Worm (Caenorhabditis elegans) whole organism, L2 larva: ENCODE results near the gene lin-40.

ENCODE experiments used
- C34F6.9 ChIP-seq: fragments of 150-350 bp; optimal IDR thresholded peaks from 2 replicates; lab custom pipeline; 2014; ENCODE audit warnings: missing biosample characterization, missing genetic modification characterization
- F13H6.1 ChIP-seq: sonication (generic microtip); optimal IDR thresholded peaks from 2 replicates; lab custom pipeline; 2016; ENCODE audit warnings: missing genetic modification characterization, missing compliant biosample characterization
- R02D3.7 ChIP-seq: fragments of 150-350 bp; optimal IDR thresholded peaks from 2 replicates; lab custom pipeline; 2014; ENCODE audit warnings: missing biosample characterization, missing genetic modification characterization
- ZK546.5 ChIP-seq: sonication (generic microtip); optimal IDR thresholded peaks from 2 replicates; lab custom pipeline; 2017; ENCODE audit warnings: missing biosample characterization, missing genetic modification characterization
- aly-2 ChIP-seq: fragments of 150-350 bp; optimal IDR thresholded peaks from 2 replicates; lab custom pipeline; 2014; ENCODE audit warnings: missing biosample characterization, missing genetic modification characterization
- blmp-1 ChIP-seq: sonication (generic microtip); optimal IDR thresholded peaks from 2 replicates; lab custom pipeline; 2017; ENCODE audit warnings: missing genetic modification characterization, mild to moderate bottlenecking, missing compliant biosample characterization, antibody characterized with exemption, moderate library complexity; ENCODE audit not compliant: insufficient read depth
- ceh-16 ChIP-seq: fragments of 150-350 bp; optimal IDR thresholded peaks from 2 replicates; lab custom pipeline; 2014; ENCODE audit warnings: missing biosample characterization, missing genetic modification characterization
- egl-27 ChIP-seq: sonication (generic microtip); optimal IDR thresholded peaks from 3 replicates; lab custom pipeline; 2017; ENCODE audit warnings: missing biosample characterization, missing genetic modification reagents, missing genetic modification characterization
- elt-1 ChIP-seq: fragments of 150-350 bp; optimal IDR thresholded peaks from 2 replicates; lab custom pipeline; 2014; ENCODE audit warnings: missing biosample characterization, missing genetic modification characterization
- elt-3 ChIP-seq: sonication (generic microtip); optimal IDR thresholded peaks from 2 replicates; lab custom pipeline; 2017; ENCODE audit warnings: missing biosample characterization, missing genetic modification characterization
- fos-1 ChIP-seq: fragments of 150-350 bp; optimal IDR thresholded peaks from 2 replicates; lab custom pipeline; 2014; ENCODE audit warnings: missing biosample characterization, missing genetic modification characterization
- gmeb-1 ChIP-seq: fragments of 150-350 bp; optimal IDR thresholded peaks from 2 replicates; lab custom pipeline; 2014; ENCODE audit warnings: missing biosample characterization, missing genetic modification characterization
- lin-11 ChIP-seq: fragments of 150-350 bp; sonication (generic microtip); optimal IDR thresholded peaks from 2 replicates; lab custom pipeline; 2014; ENCODE audit warnings: missing biosample characterization, missing genetic modification characterization, inconsistent platforms, mixed read lengths
- lin-39 ChIP-seq: fragments of 150-350 bp; optimal IDR thresholded peaks from 2 replicates; lab custom pipeline; 2014; ENCODE audit warnings: missing biosample characterization, missing genetic modification reagents, missing genetic modification characterization
- lsy-2 ChIP-seq, 2 experiments: fragments of 150-350 bp in 1 of 2; sonication (generic microtip) in 1 of 2; optimal IDR thresholded peaks; 2 replicates each; lab custom pipeline; 2014 to 2017; ENCODE audit warnings: missing biosample characterization in 2 of 2, missing genetic modification characterization in 2 of 2
- mab-5 ChIP-seq: fragments of 150-350 bp; optimal IDR thresholded peaks from 2 replicates; lab custom pipeline; 2014; ENCODE audit warnings: missing biosample characterization, missing genetic modification characterization
- mdl-1 ChIP-seq, 2 experiments: fragments of 150-350 bp in 1 of 2; sonication (generic microtip) in 1 of 2; optimal IDR thresholded peaks; 2 replicates each; lab custom pipeline; 2017; ENCODE audit warnings: missing biosample characterization in 2 of 2, missing genetic modification characterization in 2 of 2
- nhr-129 ChIP-seq: fragments of 150-350 bp; optimal IDR thresholded peaks from 2 replicates; lab custom pipeline; 2014; ENCODE audit warnings: missing biosample characterization, missing genetic modification characterization
- nhr-23 ChIP-seq: fragments of 150-350 bp; optimal IDR thresholded peaks from 2 replicates; lab custom pipeline; 2014; ENCODE audit warnings: missing biosample characterization, missing genetic modification reagents, missing genetic modification characterization
- nhr-237 ChIP-seq: fragments of 150-350 bp; optimal IDR thresholded peaks from 2 replicates; lab custom pipeline; 2014; ENCODE audit warnings: missing biosample characterization, missing genetic modification characterization
- nhr-25 ChIP-seq: fragments of 150-350 bp; sonication (generic microtip); optimal IDR thresholded peaks from 3 replicates; lab custom pipeline; 2014; ENCODE audit warnings: missing biosample characterization, missing genetic modification characterization
- nhr-6 ChIP-seq: fragments of 150-350 bp; optimal IDR thresholded peaks from 2 replicates; lab custom pipeline; 2014; ENCODE audit warnings: missing biosample characterization, missing genetic modification characterization
- peb-1 ChIP-seq: fragments of 150-350 bp; optimal IDR thresholded peaks from 2 replicates; lab custom pipeline; 2014; ENCODE audit warnings: missing biosample characterization, missing genetic modification characterization
- sma-9 ChIP-seq, 2 experiments: fragments of 150-350 bp in 1 of 2; sonication (generic microtip) in 1 of 2; optimal IDR thresholded peaks; 2 replicates each; lab custom pipeline; 2014 to 2016; ENCODE audit warnings: missing genetic modification characterization in 2 of 2, mild to moderate bottlenecking in 1 of 2, missing biosample characterization in 1 of 2, missing compliant biosample characterization in 1 of 2, missing genetic modification reagents in 1 of 2, moderate library complexity in 1 of 2
- unc-39 ChIP-seq: fragments of 150-350 bp; optimal IDR thresholded peaks from 2 replicates; lab custom pipeline; 2014; ENCODE audit warnings: missing biosample characterization, missing genetic modification characterization
- unc-55 ChIP-seq: fragments of 150-350 bp; sonication (generic microtip); optimal IDR thresholded peaks from 3 replicates; lab custom pipeline; 2014; ENCODE audit warnings: missing biosample characterization, missing genetic modification reagents, missing genetic modification characterization
- zag-1 ChIP-seq: fragments of 150-350 bp; optimal IDR thresholded peaks from 2 replicates; lab custom pipeline; 2014; ENCODE audit warnings: missing biosample characterization, missing genetic modification characterization
- ztf-1 ChIP-seq: fragments of 200-800 bp; sonication (Bioruptor generic); conservative IDR thresholded peaks from 2 replicates; pipeline ENCODE4 v1.3.6; 2022; ENCODE audit warnings: missing genetic modification characterization, missing compliant biosample characterization
- ztf-11 ChIP-seq: sonication (generic microtip); optimal IDR thresholded peaks from 2 replicates; lab custom pipeline; 2017; ENCODE audit warnings: missing biosample characterization, missing genetic modification characterization
- ztf-4 ChIP-seq: fragments of 150-350 bp; optimal IDR thresholded peaks from 2 replicates; lab custom pipeline; 2014; ENCODE audit warnings: missing biosample characterization, missing genetic modification characterization

Gene lin-40

ce11 chrV:3673080-3673479 is 31.7 kb upstream of the lin-40 start, which contains the start of gene pals-33:
TSS of gene pals-33 (plus strand) at chrV:3673380.
- TF ChIP-seq nhr-6 (tag; lab: Kevin White, UChicago) (no peak), elt-3 (tag; lab: Kevin White, UChicago) (no peak), mdl-1 (tag; optimal IDR thresholded peaks at IDR 0.05; lab: Kevin White, UChicago) (no peak), unc-39 (no peak), nhr-25 (tag; lab: Kevin White, UChicago) (no peak), ceh-16 (tag; lab: Kevin White, UChicago) (no peak), peb-1 (tag; lab: Kevin White, UChicago) (no peak), lsy-2 (tag; optimal IDR thresholded peaks at IDR 0.05; lab: Kevin White, UChicago) (no peak)

ce11 chrV:3677212-3677611 is 27.6 kb upstream of the lin-40 start:
- TF ChIP-seq nhr-23 (no peak), sma-9 (GFP tag; optimal IDR thresholded peaks at IDR 0.05; lab: Kevin White, UChicago) (peak; percentile 24), sma-9 (tag; optimal IDR thresholded peaks at IDR 0.05; lab: Kevin White, UChicago) (no peak), mab-5 (tag; lab: Kevin White, UChicago) (peak; percentile 55), C34F6.9 (tag; lab: Kevin White, UChicago) (peak; percentile 32), nhr-129 (tag; lab: Kevin White, UChicago) (peak; percentile 56), F13H6.1 (tag; lab: Kevin White, UChicago) (peak; percentile 57)

- TF ChIP-seq egl-27 (tag; lab: Kevin White, UChicago) = no peak
These were observed 26.3 kb upstream of the lin-40 start for ce11 chrV:3678513-3678912.

ce11 chrV:3682553-3682952 is 22.2 kb upstream of the lin-40 start, which contains the start of gene W08A12.3:
TSS of gene W08A12.3 (plus strand) at chrV:3682853.
- TF ChIP-seq nhr-129 (tag; lab: Kevin White, UChicago) = no peak
- no peak for TF ChIP-seq ztf-1 (GFP tag; lab: Robert Waterston, UW)
- no peak for TF ChIP-seq peb-1 (tag; lab: Kevin White, UChicago)
- no peak for TF ChIP-seq lin-39 (tag; lab: Kevin White, UChicago)
- TF ChIP-seq blmp-1 (tag; lab: Kevin White, UChicago) = no peak
- TF ChIP-seq fos-1 (tag; lab: Kevin White, UChicago) = no peak
- no peak for TF ChIP-seq gmeb-1 (tag; lab: Kevin White, UChicago)
- no peak for TF ChIP-seq nhr-237 (tag; lab: Kevin White, UChicago)
- TF ChIP-seq ztf-4 = no peak
- no peak for TF ChIP-seq aly-2 (tag; lab: Kevin White, UChicago)
- TF ChIP-seq nhr-23 = no peak
- TF ChIP-seq ztf-11 (tag; lab: Kevin White, UChicago) = no peak
- TF ChIP-seq elt-1 (tag; lab: Kevin White, UChicago) = no peak
- TF ChIP-seq egl-27 (tag; lab: Kevin White, UChicago) = no peak
- no peak for TF ChIP-seq R02D3.7 (tag; lab: Kevin White, UChicago)
- no peak for TF ChIP-seq zag-1 (tag; lab: Kevin White, UChicago)
- TF ChIP-seq lin-11 (tag; lab: Kevin White, UChicago) = no peak
- TF ChIP-seq unc-55 = no peak

ce11 chrV:3685790-3686208 is 19.0 kb upstream of the lin-40 start, which contains the start of gene W08A12.2:
TSS of gene W08A12.2 (minus strand) at chrV:3685892.
- TF ChIP-seq peb-1 (tag; lab: Kevin White, UChicago) (no peak), egl-27 (tag; lab: Kevin White, UChicago) (no peak), lsy-2 (tag; optimal IDR thresholded peaks at IDR 0.05; lab: Kevin White, UChicago) (peak in 1 of 2 experiments; percentile 29), F13H6.1 (tag; lab: Kevin White, UChicago) (peak; percentile 69), sma-9 (GFP tag; optimal IDR thresholded peaks at IDR 0.05; lab: Kevin White, UChicago) (peak; percentile 62), sma-9 (tag; optimal IDR thresholded peaks at IDR 0.05; lab: Kevin White, UChicago) (no peak), mab-5 (tag; lab: Kevin White, UChicago) (peak; percentile 9)

- no peak for TF ChIP-seq lsy-2 (tag; optimal IDR thresholded peaks at IDR 0.05; lab: Kevin White, UChicago)
- TF ChIP-seq ZK546.5 (tag; lab: Kevin White, UChicago) = no peak
- no peak for TF ChIP-seq mdl-1 (tag; optimal IDR thresholded peaks at IDR 0.05; lab: Kevin White, UChicago)
- no peak for TF ChIP-seq egl-27 (tag; lab: Kevin White, UChicago)
These were observed 18.5 kb upstream of the lin-40 start for ce11 chrV:3686292-3686691.
